Fruit fly (Drosophila melanogaster) whole organism, wandering third instar larva: ENCODE data around the gene Idh3b.

Experiments used
- br ChIP-seq: fragments of 200-800 bp; sonication (Bioruptor generic); optimal IDR thresholded peaks from 2 replicates; lab custom pipeline; 2016; ENCODE audit warnings: missing biosample characterization, missing genetic modification characterization
- psq ChIP-seq: fragments of 200-800 bp; sonication (Bioruptor generic); optimal IDR thresholded peaks from 3 replicates; lab custom pipeline; 2017; ENCODE audit warnings: missing biosample characterization, mild to moderate bottlenecking, missing genetic modification characterization, moderate library complexity
- rgr ChIP-seq: fragments of 200-800 bp; sonication (Bioruptor generic); optimal IDR thresholded peaks from 3 replicates; lab custom pipeline; 2016; ENCODE audit warnings: missing biosample characterization, mild to moderate bottlenecking, missing genetic modification characterization
- woc ChIP-seq: sonication (Bioruptor generic); optimal IDR thresholded peaks from 2 replicates; lab custom pipeline; 2016; ENCODE audit warnings: missing biosample characterization, mild to moderate bottlenecking, missing genetic modification characterization

dm6 chr3R:22043748-22044402 lies 24.7 kb upstream of the Idh3b start:
- TF ChIP-seq woc (GFP tag; lab: Kevin White, UChicago) (peak; percentile 15), rgr (peak; percentile 21), br (GFP tag; lab: Kevin White, UChicago) (peak; percentile 3), psq (peak; percentile 99)
